Fruit fly (Drosophila melanogaster) whole organism, embryonic: Measurements from ENCODE around the gene Slob.

Experiments
- Aef1 ChIP-seq: fragments of 200-800 bp; sonication (Bioruptor generic); IDR thresholded peaks from 3 replicates; pipeline ENCODE4 v1.3.6; 2022; ENCODE audit warnings: missing biosample characterization, missing genetic modification characterization
- Atf3 ChIP-seq: fragments of 200-800 bp; sonication (Bioruptor generic); optimal IDR thresholded peaks from 3 replicates; lab custom pipeline; 2016; ENCODE audit warnings: missing biosample characterization, missing genetic modification characterization
- CG10209 ChIP-seq: fragments of 200-800 bp; sonication (Bioruptor generic); optimal IDR thresholded peaks from 3 replicates; lab custom pipeline; 2017; ENCODE audit warnings: missing biosample characterization, mild to moderate bottlenecking, missing genetic modification characterization, missing genetic modification reagents
- CG10274 ChIP-seq: fragments of 200-800 bp; sonication (Bioruptor generic); optimal IDR thresholded peaks from 3 replicates; lab custom pipeline; 2017; ENCODE audit warnings: missing biosample characterization, mild to moderate bottlenecking, missing genetic modification characterization
- CG10431 ChIP-seq: fragments of 200-800 bp; sonication (Bioruptor generic); optimal IDR thresholded peaks from 3 replicates; lab custom pipeline; 2018; ENCODE audit warnings: missing biosample characterization, mild to moderate bottlenecking, missing genetic modification characterization
- CG11398 ChIP-seq: fragments of 200-800 bp; sonication (Bioruptor generic); optimal IDR thresholded peaks from 2 replicates; lab custom pipeline; 2016; ENCODE audit warnings: missing biosample characterization, missing genetic modification characterization
- CG12299 ChIP-seq: fragments of 200-800 bp; sonication (Bioruptor generic); optimal IDR thresholded peaks from 2 replicates; lab custom pipeline; 2018; ENCODE audit warnings: missing biosample characterization, mild to moderate bottlenecking, missing genetic modification characterization
- CG12659 ChIP-seq: fragments of 200-800 bp; sonication (Bioruptor generic); optimal IDR thresholded peaks from 3 replicates; lab custom pipeline; 2017; ENCODE audit warnings: mild to moderate bottlenecking, missing biosample characterization, missing genetic modification reagents, missing genetic modification characterization
- CG15514 ChIP-seq: fragments of 200-800 bp; sonication (Bioruptor generic); optimal IDR thresholded peaks from 3 replicates; lab custom pipeline; 2017; ENCODE audit warnings: missing biosample characterization, missing genetic modification characterization, mild to moderate bottlenecking, moderate library complexity, missing genetic modification reagents
- CG15601 ChIP-seq: fragments of 200-800 bp; sonication (Bioruptor generic); optimal IDR thresholded peaks from 3 replicates; lab custom pipeline; 2019; ENCODE audit warnings: missing biosample characterization, mild to moderate bottlenecking, missing genetic modification characterization, moderate library complexity
- CG1832 ChIP-seq: fragments of 200-800 bp; sonication (Bioruptor generic); optimal IDR thresholded peaks from 2 replicates; lab custom pipeline; 2017; ENCODE audit warnings: missing biosample characterization, mild to moderate bottlenecking, missing genetic modification characterization, inconsistent platforms
- CG18619 ChIP-seq: fragments of 200-800 bp; sonication (Bioruptor generic); optimal IDR thresholded peaks from 3 replicates; lab custom pipeline; 2017; ENCODE audit warnings: missing biosample characterization, mild to moderate bottlenecking, missing genetic modification characterization
- CG2199 ChIP-seq: fragments of 200-800 bp; sonication (Bioruptor generic); IDR thresholded peaks from 3 replicates; pipeline ENCODE4 v1.3.6; 2022; ENCODE audit warnings: missing biosample characterization, missing genetic modification characterization
- CG4360 ChIP-seq: fragments of 200-800 bp; sonication (Bioruptor generic); IDR thresholded peaks from 2 replicates; pipeline ENCODE4 v1.3.6; 2022; ENCODE audit warnings: missing biosample characterization, missing genetic modification characterization
- CG4707 ChIP-seq: fragments of 200-800 bp; sonication (Bioruptor generic); optimal IDR thresholded peaks from 2 replicates; lab custom pipeline; 2018; ENCODE audit warnings: missing biosample characterization, mild to moderate bottlenecking, missing genetic modification characterization, moderate library complexity
- CG5245 ChIP-seq: fragments of 200-800 bp; sonication (Bioruptor generic); optimal IDR thresholded peaks from 3 replicates; lab custom pipeline; 2016; ENCODE audit warnings: missing biosample characterization, missing genetic modification characterization
- CG7745 ChIP-seq: fragments of 200-800 bp; sonication (Bioruptor generic); optimal IDR thresholded peaks from 2 replicates; lab custom pipeline; 2018; ENCODE audit warnings: missing biosample characterization, mild to moderate bottlenecking, missing genetic modification characterization, moderate library complexity
- CG7786 ChIP-seq: fragments of 200-800 bp; sonication (Bioruptor generic); optimal IDR thresholded peaks from 2 replicates; lab custom pipeline; 2016; ENCODE audit warnings: missing biosample characterization, missing genetic modification characterization
- CG8290 ChIP-seq, 3 experiments: fragments of 200-800 bp; sonication (Bioruptor generic); optimal IDR thresholded peaks; 2 replicates each; lab custom pipeline; 2016 to 2019; ENCODE audit warnings: missing biosample characterization in 3 of 3, missing genetic modification characterization in 3 of 3, mild to moderate bottlenecking in 2 of 3, moderate library complexity in 1 of 3
- CTCF ChIP-seq: fragments of 200-800 bp; sonication (Bioruptor generic); optimal IDR thresholded peaks from 2 replicates; lab custom pipeline; 2017; ENCODE audit warnings: missing biosample characterization, mild to moderate bottlenecking, missing genetic modification characterization, moderate library complexity
- Dbx ChIP-seq: fragments of 200-800 bp; sonication (Bioruptor generic); IDR thresholded peaks from 3 replicates; pipeline ENCODE4 v1.3.6; 2022; ENCODE audit warnings: missing biosample characterization, missing genetic modification characterization
- Fer3 ChIP-seq: fragments of 200-800 bp; sonication (Bioruptor generic); optimal IDR thresholded peaks from 2 replicates; lab custom pipeline; 2018; ENCODE audit warnings: missing biosample characterization, mild to moderate bottlenecking, missing genetic modification characterization, moderate library complexity
- HLH3B ChIP-seq: fragments of 200-800 bp; sonication (Bioruptor generic); IDR thresholded peaks from 2 replicates; pipeline ENCODE4 v1.3.6; 2022; ENCODE audit warnings: missing biosample characterization, missing genetic modification characterization
- Jarid2 ChIP-seq: fragments of 200-800 bp; sonication (Bioruptor generic); optimal IDR thresholded peaks from 3 replicates; lab custom pipeline; 2017; ENCODE audit warnings: mild to moderate bottlenecking, missing biosample characterization, missing genetic modification reagents, missing genetic modification characterization
- Lhr ChIP-seq: fragments of 200-800 bp; sonication (Bioruptor generic); optimal IDR thresholded peaks from 3 replicates; lab custom pipeline; 2017; ENCODE audit warnings: mild to moderate bottlenecking, missing biosample characterization, missing genetic modification reagents, missing genetic modification characterization
- MESR4 ChIP-seq: fragments of 200-800 bp; sonication (Bioruptor generic); optimal IDR thresholded peaks from 2 replicates; lab custom pipeline; 2018; ENCODE audit warnings: missing biosample characterization, mild to moderate bottlenecking, missing genetic modification characterization, moderate library complexity
- Mad ChIP-seq: fragments of 200-800 bp; sonication (Bioruptor generic); optimal IDR thresholded peaks from 2 replicates; lab custom pipeline; 2016; ENCODE audit warnings: missing biosample characterization, missing genetic modification characterization
- Med ChIP-seq: fragments of 200-800 bp; sonication (Bioruptor generic); peaks from one replicate; lab custom pipeline; 2016; ENCODE audit warnings: missing biosample characterization, missing genetic modification characterization, mild to moderate bottlenecking, inconsistent platforms, moderate library complexity
- Myb ChIP-seq: fragments of 200-800 bp; sonication (Bioruptor generic); optimal IDR thresholded peaks from 2 replicates; lab custom pipeline; 2016; ENCODE audit warnings: missing biosample characterization, missing genetic modification characterization
- PHDP ChIP-seq: fragments of 200-800 bp; sonication (Bioruptor generic); optimal IDR thresholded peaks from 3 replicates; lab custom pipeline; 2018; ENCODE audit warnings: missing biosample characterization, mild to moderate bottlenecking, missing genetic modification characterization, moderate library complexity
- Trl ChIP-seq, 3 experiments: fragments of >200 bp in 2 of 3; fragments of 200-800 bp in 1 of 3; sonication (Bioruptor generic) in 1 of 3; optimal IDR thresholded peaks; 2 replicates in 1 of 3; 3 replicates in 2 of 3; lab custom pipeline; 2016 to 2017; ENCODE audit warnings: missing biosample characterization in 1 of 3, missing genetic modification characterization in 1 of 3
- Usf ChIP-seq: fragments of 200-800 bp; sonication (Bioruptor generic); optimal IDR thresholded peaks from 2 replicates; lab custom pipeline; 2017; ENCODE audit warnings: missing genotype, missing biosample characterization, missing genetic modification characterization
- bab2 ChIP-seq: fragments of 200-800 bp; sonication (Bioruptor generic); optimal IDR thresholded peaks from 2 replicates; lab custom pipeline; 2016; ENCODE audit warnings: missing biosample characterization, missing genetic modification characterization
- bbx ChIP-seq: fragments of 200-800 bp; sonication (Bioruptor generic); IDR thresholded peaks from 2 replicates; pipeline ENCODE4 v1.3.6; 2022; ENCODE audit warnings: missing biosample characterization, missing genetic modification characterization; ENCODE audit not compliant: partially characterized antibody
- bcd ChIP-seq: fragments of 200-800 bp; sonication (Bioruptor generic); optimal IDR thresholded peaks from 2 replicates; lab custom pipeline; 2017; ENCODE audit warnings: missing biosample characterization, mild to moderate bottlenecking, missing genetic modification characterization
- bigmax ChIP-seq: fragments of 200-800 bp; sonication (Bioruptor generic); optimal IDR thresholded peaks from 2 replicates; lab custom pipeline; 2018; ENCODE audit warnings: missing biosample characterization, mild to moderate bottlenecking, missing genetic modification characterization
- chinmo ChIP-seq: fragments of 200-800 bp; sonication (Bioruptor generic); IDR thresholded peaks from 4 replicates; pipeline ENCODE4 v1.3.6; 2022; ENCODE audit warnings: missing biosample characterization, missing genetic modification characterization; ENCODE audit not compliant: partially characterized antibody
- ci ChIP-seq: fragments of 200-800 bp; sonication (Bioruptor generic); IDR thresholded peaks from 3 replicates; pipeline ENCODE4 v1.3.6; 2022; ENCODE audit warnings: missing biosample characterization, missing genetic modification characterization
- insv ChIP-seq, 2 experiments: fragments of 200-800 bp; sonication (Bioruptor generic); optimal IDR thresholded peaks; 3 replicates each; lab custom pipeline; 2016 to 2018; ENCODE audit warnings: missing biosample characterization in 2 of 2, missing genetic modification characterization in 2 of 2
- lbe ChIP-seq: fragments of 200-800 bp; sonication (Bioruptor generic); optimal IDR thresholded peaks from 2 replicates; lab custom pipeline; 2016; ENCODE audit warnings: missing biosample characterization, mild to moderate bottlenecking, missing genetic modification characterization
- pita ChIP-seq: fragments of 200-800 bp; sonication (Bioruptor generic); optimal IDR thresholded peaks from 2 replicates; lab custom pipeline; 2017; ENCODE audit warnings: missing biosample characterization, mild to moderate bottlenecking, missing genetic modification characterization
- row ChIP-seq: fragments of 200-800 bp; sonication (Bioruptor generic); IDR thresholded peaks from 3 replicates; pipeline ENCODE4 v1.3.6; 2022; ENCODE audit warnings: missing biosample characterization, missing genetic modification characterization
- sd ChIP-seq: fragments of 200-800 bp; sonication (Bioruptor generic); optimal IDR thresholded peaks from 3 replicates; lab custom pipeline; 2018; ENCODE audit warnings: missing biosample characterization, mild to moderate bottlenecking, missing genetic modification characterization, moderate library complexity
- sens ChIP-seq: fragments of 200-800 bp; sonication (Bioruptor generic); peaks from one replicate; lab custom pipeline; 2016; ENCODE audit warnings: missing biosample characterization, missing genetic modification characterization
- sug ChIP-seq: fragments of 200-800 bp; optimal IDR thresholded peaks from 2 replicates; lab custom pipeline; 2019; ENCODE audit warnings: missing biosample characterization, mild to moderate bottlenecking, missing genetic modification characterization, moderate library complexity
- unpg ChIP-seq: fragments of 200-800 bp; sonication (Bioruptor generic); optimal IDR thresholded peaks from 3 replicates; lab custom pipeline; 2018; ENCODE audit warnings: missing biosample characterization, mild to moderate bottlenecking, missing genetic modification characterization, moderate library complexity
- zfh2 ChIP-seq: fragments of 200-800 bp; sonication (Bioruptor generic); optimal IDR thresholded peaks from 2 replicates; lab custom pipeline; 2016; ENCODE audit warnings: missing biosample characterization, missing genetic modification characterization

Slob gene

dm6 chr2L:7702383-7703188 lies 27.7 kb upstream of the Slob start, which contains the start of gene Tep3 (continued):
- TF ChIP-seq CG18619 (GFP tag; lab: Kevin White, UChicago) (peak; percentile 7), insv (GFP tag; optimal IDR thresholded peaks at IDR 0.05; lab: Kevin White, UChicago) (no peak), unpg (GFP tag; lab: Kevin White, UChicago) (peak; percentile 14), Med (GFP tag; lab: Kevin White, UChicago) (peak; percentile 92), sens (GFP tag; lab: Kevin White, UChicago) (peak; percentile 80), CG4707 (no peak), CG10431 (GFP tag; lab: Kevin White, UChicago) (no peak), CG2199 (GFP tag; lab: Robert Waterston, UW) (peak; percentile 24; the same call in 1 of the 3 replicates), row (peak; percentile 38; the same call in 1 of the 3 replicates), Atf3 (GFP tag; lab: Kevin White, UChicago) (peak; percentile 1), CTCF (GFP tag; lab: Kevin White, UChicago) (peak; percentile 61), pita (GFP tag; lab: Kevin White, UChicago) (peak; percentile 32), CG1832 (peak; percentile 37), CG11398 (GFP tag; lab: Kevin White, UChicago) (no peak), CG15514 (GFP tag; lab: Kevin White, UChicago) (peak; percentile 33), CG7745 (tag; lab: Kevin White, UChicago) (no peak), bab2 (peak; percentile 24), CG7786 (GFP tag; lab: Kevin White, UChicago) (peak; percentile 22), CG8290 (GFP tag; optimal IDR thresholded peaks at IDR 0.05; lab: Kevin White, UChicago) (no peak), CG8290 (tag; optimal IDR thresholded peaks at IDR 0.05; lab: Kevin White, UChicago) (peak in 1 of 2 experiments; percentile 55), CG5245 (GFP tag; lab: Kevin White, UChicago) (peak; percentile 11), chinmo (GFP tag; lab: Robert Waterston, UW) (peak; percentile 95), Aef1 (0 out of 3 replicates have a peak, but pooled peaks have one; percentile 29), CG15601 (tag; lab: Kevin White, UChicago) (peak; percentile 23), CG10274 (GFP tag; lab: Kevin White, UChicago) (no peak), CG12659 (GFP tag; lab: Kevin White, UChicago) (peak; percentile 13), sd (peak; percentile 31), CG4360 (GFP tag; lab: Robert Waterston, UW) (0 out of 2 replicates have a peak, but pooled peaks have one; percentile 18), zfh2 (peak; percentile 15), bigmax (GFP tag; lab: Kevin White, UChicago) (peak; percentile 13), bcd (GFP tag; lab: Kevin White, UChicago) (peak; percentile 41), CG10209 (peak; percentile 31), HLH3B (GFP tag; lab: Robert Waterston, UW) (peak; percentile 19; the same call in 1 of the 2 replicates), Lhr (GFP tag; lab: Kevin White, UChicago) (peak; percentile 29), ci (GFP tag; lab: Robert Waterston, UW) (peak; percentile 35; the same call in 1 of the 3 replicates), Usf (GFP tag; lab: Kevin White, UChicago) (no peak), lbe (GFP tag; lab: Kevin White, UChicago) (peak; percentile 13), MESR4 (GFP tag; lab: Kevin White, UChicago) (no peak), Dbx (GFP tag; lab: Robert Waterston, UW) (peak; percentile 59; the same call in 2 of the 3 replicates), Myb (GFP tag; lab: Kevin White, UChicago) (peak; percentile 53), CG12299 (tag; lab: Kevin White, UChicago) (peak; percentile 15), Trl (optimal IDR thresholded peaks at IDR 0.05; lab: Kevin White, UChicago) (no peak), Trl (GFP tag; optimal IDR thresholded peaks at IDR 0.05; lab: Kevin White, UChicago) (peak; percentile 2), Jarid2 (peak; percentile 55), Fer3 (tag; lab: Kevin White, UChicago) (peak; percentile 33), sug (tag; lab: Kevin White, UChicago) (peak; percentile 6), bbx (GFP tag; lab: Robert Waterston, UW) (peak; percentile 26; the same call in 1 of the 2 replicates), Mad (no peak), PHDP (tag; lab: Kevin White, UChicago) (peak; percentile 50)
